Worm (Caenorhabditis elegans) whole organism, L4 larva: ENCODE measurements around the gene pgap-3.
"Not testable (repeated sequence)": the region's sequence is repeated elsewhere in the genome, so short reads cannot be mapped to it uniquely, and the experiment has no call there.

Experiments
- ama-1 ChIP-seq: fragments of 150-350 bp; optimal IDR thresholded peaks from 2 replicates; lab custom pipeline; 2014; ENCODE audit warnings: inconsistent platforms, mixed read lengths
- ceh-20 ChIP-seq: fragments of 200-800 bp; sonication (Bioruptor generic); IDR thresholded peaks from 2 replicates; pipeline ENCODE4 v1.3.6; 2022; ENCODE audit warnings: missing genetic modification reagents, missing genetic modification characterization, missing compliant biosample characterization
- ces-1 ChIP-seq: fragments of 150-350 bp; sonication (generic microtip); optimal IDR thresholded peaks from 4 replicates; lab custom pipeline; 2014; ENCODE audit warnings: missing biosample characterization, missing genetic modification reagents, missing genetic modification characterization
- lsy-2 ChIP-seq, 2 experiments: fragments of 150-350 bp in 1 of 2; sonication (generic microtip) in 1 of 2; optimal IDR thresholded peaks; 2 replicates each; lab custom pipeline; 2014 to 2017; ENCODE audit warnings: missing biosample characterization in 2 of 2, missing genetic modification characterization in 2 of 2
- mdt-29 ChIP-seq: fragments of 200-800 bp; sonication (Bioruptor generic); IDR thresholded peaks from 2 replicates; pipeline ENCODE4 v1.3.6; 2022; ENCODE audit warnings: missing genetic modification reagents, missing genetic modification characterization, missing compliant biosample characterization
- nhr-28 ChIP-seq: fragments of 150-350 bp; optimal IDR thresholded peaks from 2 replicates; lab custom pipeline; 2014; ENCODE audit warnings: missing biosample characterization, missing genetic modification characterization
- nhr-6 ChIP-seq: fragments of 150-350 bp; optimal IDR thresholded peaks from 2 replicates; lab custom pipeline; 2014; ENCODE audit warnings: missing biosample characterization, missing genetic modification characterization
- pqm-1 ChIP-seq: sonication (generic microtip); optimal IDR thresholded peaks from 2 replicates; lab custom pipeline; 2017; ENCODE audit warnings: missing biosample characterization, missing genetic modification characterization
- unc-130 ChIP-seq: sonication (generic microtip); optimal IDR thresholded peaks from 2 replicates; lab custom pipeline; 2016; ENCODE audit warnings: missing genetic modification reagents, missing genetic modification characterization, missing compliant biosample characterization
- ztf-7 ChIP-seq: fragments of 150-350 bp; optimal IDR thresholded peaks from 2 replicates; lab custom pipeline; 2014; ENCODE audit warnings: missing biosample characterization, missing genetic modification characterization

DNA sequence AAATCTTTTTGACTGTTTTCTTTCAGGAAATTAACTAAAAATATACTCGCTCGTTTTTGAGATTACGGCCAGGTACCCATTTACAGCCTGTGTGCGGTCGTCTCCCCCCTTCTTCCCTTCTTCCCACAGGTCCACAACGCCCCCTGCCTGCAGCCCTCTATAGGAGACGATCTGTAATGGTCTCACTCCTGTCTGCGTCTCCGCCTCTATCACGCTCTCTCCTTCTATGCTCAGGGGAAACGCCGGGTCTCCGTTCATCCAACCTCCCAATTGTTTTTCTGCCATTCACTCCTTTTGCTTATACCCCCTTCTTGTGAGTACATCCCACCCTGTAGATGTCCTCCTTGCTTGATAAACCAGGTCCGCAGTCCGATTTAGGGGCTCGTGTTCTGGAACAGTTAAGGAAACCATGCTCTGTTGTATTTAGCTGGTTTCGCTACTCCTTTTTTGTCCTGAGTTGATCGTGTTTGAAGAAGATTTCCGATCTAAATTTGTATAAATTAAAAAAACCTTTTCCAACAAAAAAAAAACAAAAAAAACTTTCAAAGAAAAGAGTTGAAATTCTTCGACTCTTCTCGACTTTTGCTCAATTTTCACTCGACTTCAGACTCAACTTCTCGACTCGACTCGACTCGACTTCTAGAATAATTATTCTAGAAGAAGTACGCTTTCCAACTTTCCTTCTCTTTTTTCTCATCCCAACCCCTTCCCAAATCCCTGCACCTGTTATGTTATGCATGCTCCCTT, 9.1 kb downstream of the pgap-3 start, which contains the start of gene F29G9.1:
- not testable (repeated sequence) for TF ChIP-seq nhr-28; ama-1; lsy-2 (tag; optimal IDR thresholded peaks at IDR 0.05; lab: Kevin White, UChicago); ztf-7 (tag; lab: Kevin White, UChicago); mdt-29 (GFP tag; lab: Robert Waterston, UW); unc-130 (GFP tag; lab: Kevin White, UChicago); ces-1 (GFP tag; lab: Kevin White, UChicago); nhr-6 (tag; lab: Kevin White, UChicago); pqm-1 (tag; lab: Kevin White, UChicago); ceh-20 (GFP tag; lab: Robert Waterston, UW)
